Worm (Caenorhabditis elegans) whole organism, L4 larva: ENCODE data around the gene E01B7.2.

ENCODE experiments used
- fos-1 ChIP-seq: fragments of 150-350 bp; optimal IDR thresholded peaks from 2 replicates; lab custom pipeline; 2014; ENCODE audit warnings: missing biosample characterization, missing genetic modification characterization
- lin-39 ChIP-seq: fragments of 150-350 bp; optimal IDR thresholded peaks from 2 replicates; lab custom pipeline; 2014; ENCODE audit warnings: missing biosample characterization, missing genetic modification reagents, missing genetic modification characterization
- snpc-4 ChIP-seq: fragments of 150-350 bp; optimal IDR thresholded peaks from 2 replicates; lab custom pipeline; 2014; ENCODE audit warnings: missing biosample characterization, missing genetic modification characterization

DNA sequence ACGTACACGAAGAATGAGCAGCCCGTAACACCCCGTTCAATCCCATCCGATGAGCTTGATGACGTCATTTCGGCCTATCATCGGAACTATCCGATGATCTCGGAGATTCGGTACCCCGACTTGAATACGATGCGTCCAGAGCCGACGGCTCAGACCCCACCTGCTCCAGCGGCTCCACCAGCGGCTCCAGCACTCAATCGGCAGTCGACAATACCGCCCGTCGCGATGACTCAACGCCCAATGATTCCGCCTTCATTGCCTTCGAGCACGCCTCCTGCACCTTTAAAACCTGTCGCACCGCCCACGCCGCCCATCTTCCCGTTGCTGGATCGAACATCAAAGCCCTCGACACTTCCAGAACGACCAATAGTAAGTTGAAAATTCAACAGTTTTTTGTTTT is 6.6 kb downstream of the E01B7.2 start:
- TF ChIP-seq lin-39 (tag; lab: Kevin White, UChicago) (no peak), snpc-4 (no peak), fos-1 (tag; lab: Kevin White, UChicago) (no peak)
